Worm (Caenorhabditis elegans): Measurements from ENCODE around the gene C06G4.6.
"Not testable (repeated sequence)": the region's sequence is repeated elsewhere in the genome, so short reads cannot be mapped to it uniquely, and the experiment has no call there.

DNA sequence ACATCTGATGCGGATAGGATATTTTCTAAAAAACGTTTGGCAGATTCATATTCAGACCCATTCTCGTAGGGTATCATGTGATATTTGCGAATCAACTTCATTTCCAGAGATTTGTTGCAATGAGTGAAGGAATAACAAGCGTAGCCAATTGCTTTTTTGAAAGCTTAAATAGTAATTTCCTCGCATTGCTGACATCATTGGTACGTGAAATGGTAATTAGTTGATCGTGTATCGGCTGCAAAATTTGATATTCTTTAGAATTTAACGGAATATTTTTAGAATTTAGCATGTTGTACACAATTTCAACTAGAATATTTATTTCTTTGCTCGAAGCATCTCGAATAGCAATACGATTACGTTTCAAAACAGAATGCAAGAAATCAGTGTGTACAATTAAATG is 41.5 kb upstream of the C06G4.6 start, which contains the start of gene F54H12.4:
- not testable (repeated sequence) for TF ChIP-seq nhr-237 (tag; optimal IDR thresholded peaks at IDR 0.05); drap-1 (GFP tag; optimal IDR thresholded peaks at IDR 0.05)
